Worm (Caenorhabditis elegans): ENCODE results near the gene C08F8.2.

The C08F8.2 gene

DNA sequence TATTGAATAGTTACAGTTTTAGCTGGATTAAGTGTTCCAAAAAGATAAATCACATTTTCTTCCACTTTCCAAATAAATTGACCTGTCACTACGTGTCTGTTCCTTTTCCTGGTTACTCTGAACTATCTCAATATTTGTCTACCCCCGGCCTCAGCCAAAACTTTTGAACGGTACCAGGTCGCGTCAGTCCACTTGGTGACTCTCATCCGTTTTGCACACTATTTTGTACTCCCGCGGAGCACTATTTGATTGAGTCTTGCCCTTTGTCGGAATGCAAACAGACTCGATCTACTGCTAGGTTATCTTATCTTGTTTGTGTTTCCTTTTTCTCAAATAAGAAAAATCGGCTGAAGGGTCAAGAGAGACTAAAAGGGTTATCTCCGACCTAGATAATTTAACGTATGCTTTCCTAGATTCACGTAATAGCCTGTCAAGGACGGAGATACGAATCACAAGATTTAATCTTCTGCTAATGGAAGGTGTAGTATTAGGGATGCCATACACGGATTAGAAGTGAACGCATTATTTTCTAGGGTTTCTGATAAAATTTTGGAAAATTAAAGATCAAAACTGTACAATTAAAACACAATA lies 30.7 kb upstream of the C08F8.2 start:
- TF ChIP-seq elt-1 (tag; optimal IDR thresholded peaks at IDR 0.05; ENCODE audit: borderline replicate concordance, insufficient read depth): peak; percentile 95
- no peak for TF ChIP-seq hlh-1 (tag; optimal IDR thresholded peaks at IDR 0.05)
- TF ChIP-seq nhr-2 (tag; optimal IDR thresholded peaks at IDR 0.05): peak; percentile 50
- TF ChIP-seq elt-3 (tag; optimal IDR thresholded peaks at IDR 0.05): no peak
- peak; percentile 10 for TF ChIP-seq pha-4 (tag; optimal IDR thresholded peaks at IDR 0.05)
- TF ChIP-seq nhr-76 (tag; optimal IDR thresholded peaks at IDR 0.05): no peak
- peak; percentile 74 for TF ChIP-seq ham-2 (GFP tag; optimal IDR thresholded peaks at IDR 0.05)
- no peak for TF ChIP-seq lin-13 (tag; optimal IDR thresholded peaks at IDR 0.05)
- TF ChIP-seq unc-120 (tag; optimal IDR thresholded peaks at IDR 0.05; ENCODE audit: poor library complexity, severe bottlenecking): no peak
- TF ChIP-seq cnd-1 (tag; optimal IDR thresholded peaks at IDR 0.05): no peak
- no peak for TF ChIP-seq sem-2 (GFP tag; optimal IDR thresholded peaks at IDR 0.05)

DNA sequence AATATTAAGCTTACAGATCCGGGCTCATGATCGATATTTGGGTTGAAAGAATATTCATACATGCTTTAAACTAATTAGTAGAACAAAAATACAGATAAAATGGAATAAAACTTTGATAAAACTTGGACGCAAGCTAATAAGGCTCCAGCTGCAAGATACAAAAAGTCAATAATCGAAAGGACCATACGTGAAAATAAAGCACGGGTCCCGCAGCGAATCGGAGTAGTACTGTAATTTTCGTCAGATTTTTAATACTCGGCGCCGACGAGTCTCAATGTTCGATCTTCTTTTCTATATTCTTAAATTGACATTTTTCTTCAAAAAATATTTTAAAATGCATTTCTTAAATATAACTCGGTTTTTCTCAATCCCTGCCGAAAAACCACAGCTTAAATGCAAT lies 26.1 kb upstream of the C08F8.2 start, which contains the start of gene spo-11:
Gene spo-11 (minus strand): TSS at position 189 of the 400 bp plus-strand sequence.
- no peak for TF ChIP-seq nhr-2 (tag; optimal IDR thresholded peaks at IDR 0.05)
- no peak for TF ChIP-seq nhr-237 (tag; optimal IDR thresholded peaks at IDR 0.05)
- TF ChIP-seq snpc-4 (tag; optimal IDR thresholded peaks at IDR 0.05): no peak
- TF ChIP-seq elt-1 (tag; optimal IDR thresholded peaks at IDR 0.05; ENCODE audit: borderline replicate concordance, insufficient read depth): no peak
- no peak for TF ChIP-seq hlh-1 (tag; optimal IDR thresholded peaks at IDR 0.05)
- TF ChIP-seq sem-2 (GFP tag; optimal IDR thresholded peaks at IDR 0.05): no peak
- TF ChIP-seq ceh-83 (GFP tag; optimal IDR thresholded peaks at IDR 0.05): no peak
- TF ChIP-seq nhr-28 (tag; optimal IDR thresholded peaks at IDR 0.05): no peak
- no peak for TF ChIP-seq mab-5 (tag; optimal IDR thresholded peaks at IDR 0.05)
- no peak for TF ChIP-seq lin-13 (tag; optimal IDR thresholded peaks at IDR 0.05)
- TF ChIP-seq drap-1 (GFP tag; optimal IDR thresholded peaks at IDR 0.05): no peak
- no peak for TF ChIP-seq unc-62 (GFP tag; optimal IDR thresholded peaks at IDR 0.05)
- no peak for TF ChIP-seq flh-1 (GFP tag; optimal IDR thresholded peaks at IDR 0.05)
- no peak for TF ChIP-seq lsy-2 (tag; optimal IDR thresholded peaks at IDR 0.05)

DNA sequence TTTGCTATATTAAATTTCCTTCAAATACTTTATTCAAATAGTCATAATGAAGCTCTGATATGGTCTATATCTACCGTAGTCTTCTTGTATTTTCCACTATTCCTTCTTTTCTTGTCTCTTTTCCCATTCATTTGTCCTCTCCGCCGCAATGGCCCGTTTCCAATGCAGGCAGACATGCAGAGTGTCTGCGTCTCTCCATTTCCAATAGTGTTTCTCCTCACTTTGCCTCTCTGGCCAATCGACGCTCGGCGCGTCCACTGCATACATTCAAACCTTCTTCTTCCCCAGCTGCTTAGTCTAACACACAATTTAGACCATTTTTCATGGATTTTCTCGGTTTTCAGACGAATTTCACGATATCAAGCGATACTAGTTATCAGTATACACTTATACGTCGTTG lies 25.6 kb upstream of the C08F8.2 start:
- TF ChIP-seq unc-120 (tag; optimal IDR thresholded peaks at IDR 0.05; ENCODE audit: poor library complexity, severe bottlenecking) (peak; percentile 63), mep-1 (tag; optimal IDR thresholded peaks at IDR 0.05) (no peak), pha-4 (tag; optimal IDR thresholded peaks at IDR 0.05) (peak; percentile 41), mls-2 (tag; optimal IDR thresholded peaks at IDR 0.05) (peak; percentile 46), hlh-1 (tag; optimal IDR thresholded peaks at IDR 0.05) (no peak), elt-1 (tag; optimal IDR thresholded peaks at IDR 0.05; ENCODE audit: borderline replicate concordance, insufficient read depth) (no peak), lsy-2 (tag; optimal IDR thresholded peaks at IDR 0.05) (peak; percentile 43), flh-1 (GFP tag; optimal IDR thresholded peaks at IDR 0.05) (no peak), lin-13 (tag; optimal IDR thresholded peaks at IDR 0.05) (peak; percentile 38), drap-1 (GFP tag; optimal IDR thresholded peaks at IDR 0.05) (no peak), unc-62 (GFP tag; optimal IDR thresholded peaks at IDR 0.05) (no peak), ceh-43 (GFP tag; optimal IDR thresholded peaks at IDR 0.05) (no peak)

DNA sequence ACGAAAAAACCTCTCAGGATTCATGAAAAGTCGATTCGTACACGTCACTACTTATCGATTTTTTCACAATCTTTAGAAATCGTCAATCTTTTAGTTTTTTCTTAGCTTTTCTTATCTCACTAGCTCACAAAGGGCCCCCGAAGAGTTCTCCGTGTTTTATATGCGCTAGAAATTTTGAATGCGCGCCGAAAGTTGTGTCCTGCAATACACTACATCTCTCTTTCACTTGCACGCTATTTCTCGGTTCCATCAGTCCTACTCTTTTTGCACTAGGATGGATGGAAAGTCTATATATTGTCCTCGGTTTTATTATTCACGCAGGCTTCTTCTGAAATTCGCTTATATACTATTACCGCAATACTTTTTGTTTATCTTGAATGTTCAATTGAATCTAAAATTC lies 25.2 kb upstream of the C08F8.2 start:
- TF ChIP-seq snpc-4 (tag; optimal IDR thresholded peaks at IDR 0.05): no peak
- TF ChIP-seq ces-1 (GFP tag; optimal IDR thresholded peaks at IDR 0.05): no peak

DNA sequence TGAATTAATAATTGTTTCAGACTA lies 25.0 kb upstream of the C08F8.2 start, which contains the start of gene swsn-4:
Gene swsn-4 (plus strand): TSS at position 21 of the 24 bp plus-strand sequence.
- TF ChIP-seq unc-62 (GFP tag; optimal IDR thresholded peaks at IDR 0.05) (no peak), elt-1 (tag; optimal IDR thresholded peaks at IDR 0.05; ENCODE audit: borderline replicate concordance, insufficient read depth) (no peak), elt-3 (tag; optimal IDR thresholded peaks at IDR 0.05) (no peak), ces-1 (GFP tag; optimal IDR thresholded peaks at IDR 0.05) (no peak), M03D4.4 (tag; optimal IDR thresholded peaks at IDR 0.05) (no peak), pha-4 (tag; optimal IDR thresholded peaks at IDR 0.05) (no peak), mls-2 (tag; optimal IDR thresholded peaks at IDR 0.05) (no peak), sptf-1 (tag; optimal IDR thresholded peaks at IDR 0.05) (no peak), snpc-4 (tag; optimal IDR thresholded peaks at IDR 0.05) (no peak)

DNA sequence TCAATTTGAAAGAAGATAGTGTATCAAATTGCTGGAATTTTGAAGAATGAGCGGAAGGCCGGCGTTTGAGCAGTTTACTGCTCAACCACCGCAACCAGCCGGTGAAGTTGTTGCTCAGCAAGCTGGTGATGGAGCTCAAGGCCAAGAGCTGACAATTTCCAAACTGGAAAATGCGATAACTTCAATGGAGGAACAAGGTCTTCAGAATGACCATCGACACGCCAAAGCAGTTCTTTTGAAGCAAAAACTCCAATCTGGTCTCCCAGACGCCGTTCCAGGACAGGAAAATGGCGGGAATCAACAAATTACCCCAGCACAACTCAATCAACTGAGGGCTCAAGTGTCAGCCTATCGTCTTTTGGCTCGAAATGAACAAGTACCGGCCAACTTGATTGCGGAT lies 24.8 kb upstream of the C08F8.2 start:
- TF ChIP-seq ham-2 (GFP tag; optimal IDR thresholded peaks at IDR 0.05): no peak
- no peak for TF ChIP-seq lin-13 (tag; optimal IDR thresholded peaks at IDR 0.05)
- no peak for TF ChIP-seq ztf-11 (tag; optimal IDR thresholded peaks at IDR 0.05)
- no peak for TF ChIP-seq lsy-2 (tag; optimal IDR thresholded peaks at IDR 0.05)
- no peak for TF ChIP-seq nhr-12 (tag; optimal IDR thresholded peaks at IDR 0.05)
- no peak for TF ChIP-seq hlh-1 (tag; optimal IDR thresholded peaks at IDR 0.05)
- no peak for TF ChIP-seq drap-1 (GFP tag; optimal IDR thresholded peaks at IDR 0.05)
- TF ChIP-seq elt-3 (tag; optimal IDR thresholded peaks at IDR 0.05): no peak
- TF ChIP-seq nhr-237 (tag; optimal IDR thresholded peaks at IDR 0.05): no peak
- no peak for TF ChIP-seq nhr-28 (tag; optimal IDR thresholded peaks at IDR 0.05)
- TF ChIP-seq M03D4.4 (tag; optimal IDR thresholded peaks at IDR 0.05): no peak
- TF ChIP-seq sptf-1 (tag; optimal IDR thresholded peaks at IDR 0.05): no peak
- no peak for TF ChIP-seq lin-32 (GFP tag; optimal IDR thresholded peaks at IDR 0.05)

All from whole organism, mixed stage, embryonic.